Fruit fly (Drosophila melanogaster) whole organism, wandering third instar larva: ENCODE measurements around the gene Cdc42.

ENCODE experiments used
- Abd-B ChIP-seq: fragments of >200 bp; optimal IDR thresholded peaks from 2 replicates; lab custom pipeline; 2017; ENCODE audit warnings: missing biosample characterization, missing genetic modification characterization
- CG32264 ChIP-seq: fragments of 200-800 bp; sonication (Bioruptor generic); optimal IDR thresholded peaks from 2 replicates; lab custom pipeline; 2016; ENCODE audit warnings: missing biosample characterization, missing genetic modification characterization
- CG9705 ChIP-seq: fragments of 200-800 bp; sonication (Bioruptor generic); optimal IDR thresholded peaks from 2 replicates; lab custom pipeline; 2018; ENCODE audit warnings: missing biosample characterization, mild to moderate bottlenecking, missing genetic modification characterization
- CrebA ChIP-seq: fragments of 200-800 bp; sonication (Bioruptor generic); optimal IDR thresholded peaks from 2 replicates; lab custom pipeline; 2016; ENCODE audit warnings: missing biosample characterization, mild to moderate bottlenecking, missing genetic modification characterization, borderline replicate concordance
- Dfd ChIP-seq: fragments of >200 bp; optimal IDR thresholded peaks from 2 replicates; lab custom pipeline; 2017; ENCODE audit warnings: missing biosample characterization, missing genetic modification characterization
- Dif ChIP-seq: fragments of 200-275, 200-300 bp; sonication (Bioruptor generic); optimal IDR thresholded peaks from 2 replicates; lab custom pipeline; 2018; ENCODE audit warnings: missing biosample characterization, missing genetic modification characterization; ENCODE audit not compliant: partially characterized antibody
- GATAd ChIP-seq: sonication (Bioruptor generic); optimal IDR thresholded peaks from 2 replicates; lab custom pipeline; 2016; ENCODE audit warnings: missing biosample characterization, missing genetic modification characterization
- HLH106 ChIP-seq: fragments of 200-800 bp; optimal IDR thresholded peaks from 3 replicates; lab custom pipeline; 2019; ENCODE audit warnings: missing biosample characterization, mild to moderate bottlenecking, missing genetic modification characterization, moderate library complexity
- Hnf4 ChIP-seq: fragments of 200-800 bp; sonication (Bioruptor generic); optimal IDR thresholded peaks from 2 replicates; lab custom pipeline; 2016; ENCODE audit warnings: missing biosample characterization, mild to moderate bottlenecking, missing genetic modification characterization
- Hr78 ChIP-seq: fragments of >200 bp; optimal IDR thresholded peaks from 2 replicates; lab custom pipeline; 2017; ENCODE audit warnings: missing biosample characterization, missing genetic modification characterization
- Hr83 ChIP-seq: fragments of 200-300 bp; sonication (Bioruptor generic); optimal IDR thresholded peaks from 2 replicates; lab custom pipeline; 2016; ENCODE audit warnings: missing biosample characterization, mild to moderate bottlenecking, missing genetic modification characterization, moderate library complexity; ENCODE audit not compliant: poor library complexity, severe bottlenecking
- Jra ChIP-seq: sonication (Bioruptor generic); optimal IDR thresholded peaks from 2 replicates; lab custom pipeline; 2016; ENCODE audit warnings: missing biosample characterization, missing genetic modification characterization
- Mio ChIP-seq: sonication (Bioruptor generic); optimal IDR thresholded peaks from 2 replicates; lab custom pipeline; 2016; ENCODE audit warnings: missing biosample characterization, missing genetic modification characterization
- Myc ChIP-seq: fragments of >200 bp; optimal IDR thresholded peaks from 2 replicates; lab custom pipeline; 2017
- N ChIP-seq: fragments of >200 bp; optimal IDR thresholded peaks from 2 replicates; lab custom pipeline; 2018; ENCODE audit warnings: missing biosample characterization, missing external identifiers, missing genetic modification characterization
- OdsH ChIP-seq: fragments of 200-800 bp; sonication (Bioruptor generic); optimal IDR thresholded peaks from 2 replicates; lab custom pipeline; 2016; ENCODE audit warnings: missing biosample characterization, mild to moderate bottlenecking, missing genetic modification characterization
- Rel ChIP-seq, 2 experiments: fragments of 200-800 bp; sonication (Bioruptor generic) in 1 of 2; optimal IDR thresholded peaks; 2 replicates in 1 of 2; 3 replicates in 1 of 2; lab custom pipeline; 2016 to 2019; ENCODE audit warnings: mild to moderate bottlenecking in 2 of 2, missing biosample characterization in 2 of 2, missing genetic modification characterization in 2 of 2, moderate library complexity in 1 of 2
- Sp1 ChIP-seq: fragments of 200-800 bp; sonication (Bioruptor generic); optimal IDR thresholded peaks from 3 replicates; lab custom pipeline; 2019; ENCODE audit warnings: missing biosample characterization, mild to moderate bottlenecking, missing genetic modification characterization, moderate library complexity
- Vsx2 ChIP-seq: fragments of 200-300, 225-300 bp; sonication (Bioruptor generic); optimal IDR thresholded peaks from 2 replicates; lab custom pipeline; 2018; ENCODE audit warnings: missing biosample characterization, missing genetic modification characterization; ENCODE audit not compliant: partially characterized antibody
- br ChIP-seq: fragments of 200-800 bp; sonication (Bioruptor generic); optimal IDR thresholded peaks from 2 replicates; lab custom pipeline; 2016; ENCODE audit warnings: missing biosample characterization, missing genetic modification characterization
- brk ChIP-seq: fragments of 200-800 bp; sonication (Bioruptor generic); optimal IDR thresholded peaks from 2 replicates; lab custom pipeline; 2016; ENCODE audit warnings: missing biosample characterization, mild to moderate bottlenecking, missing genetic modification characterization
- dl ChIP-seq, 2 experiments: fragments of 175-275, 200-275 bp in 1 of 2; fragments of 200-275 bp in 1 of 2; sonication (Bioruptor generic); optimal IDR thresholded peaks; lab custom pipeline; 2018; ENCODE audit warnings: mild to moderate bottlenecking in 2 of 2, missing biosample characterization in 2 of 2, missing genetic modification characterization in 2 of 2, moderate library complexity in 2 of 2; ENCODE audit not compliant: partially characterized antibody in 2 of 2, insufficient read depth in 1 of 2
- dmrt93B ChIP-seq: fragments of 200-800 bp; sonication (Bioruptor generic); optimal IDR thresholded peaks from 2 replicates; lab custom pipeline; 2018; ENCODE audit warnings: missing biosample characterization, mild to moderate bottlenecking, missing genetic modification characterization
- dsf ChIP-seq: sonication (Bioruptor generic); optimal IDR thresholded peaks from 2 replicates; lab custom pipeline; 2016; ENCODE audit warnings: missing biosample characterization, missing genetic modification characterization, borderline replicate concordance
- ey ChIP-seq: fragments of 200-800 bp; sonication (Bioruptor generic); optimal IDR thresholded peaks from 2 replicates; lab custom pipeline; 2016; ENCODE audit warnings: missing biosample characterization, missing genetic modification characterization
- foxo ChIP-seq, 2 experiments: fragments of 200-800 bp; sonication (Bioruptor generic); optimal IDR thresholded peaks; 2 replicates in 1 of 2; 3 replicates in 1 of 2; lab custom pipeline; 2016 to 2017; ENCODE audit warnings: missing biosample characterization in 2 of 2, missing genetic modification characterization in 2 of 2
- fru ChIP-seq: fragments of 200-800 bp; sonication (Bioruptor generic); optimal IDR thresholded peaks from 3 replicates; lab custom pipeline; 2016; ENCODE audit warnings: missing biosample characterization, mild to moderate bottlenecking, missing genetic modification characterization
- h ChIP-seq: fragments of 200-800 bp; sonication (Bioruptor generic); optimal IDR thresholded peaks from 3 replicates; lab custom pipeline; 2016; ENCODE audit warnings: missing biosample characterization, mild to moderate bottlenecking, missing genetic modification characterization
- jim ChIP-seq: fragments of 175-275, 200-325 bp; sonication (Bioruptor generic); optimal IDR thresholded peaks from 2 replicates; lab custom pipeline; 2016; ENCODE audit warnings: missing biosample characterization, mild to moderate bottlenecking, missing genetic modification characterization
- lola ChIP-seq: fragments of >200 bp; optimal IDR thresholded peaks from 2 replicates; lab custom pipeline; 2017; ENCODE audit warnings: missing biosample characterization, missing genetic modification characterization
- pan ChIP-seq: fragments of >200 bp; optimal IDR thresholded peaks from 2 replicates; lab custom pipeline; 2017
- psq ChIP-seq: fragments of 200-800 bp; sonication (Bioruptor generic); optimal IDR thresholded peaks from 3 replicates; lab custom pipeline; 2017; ENCODE audit warnings: missing biosample characterization, mild to moderate bottlenecking, missing genetic modification characterization, moderate library complexity
- rgr ChIP-seq: fragments of 200-800 bp; sonication (Bioruptor generic); optimal IDR thresholded peaks from 3 replicates; lab custom pipeline; 2016; ENCODE audit warnings: missing biosample characterization, mild to moderate bottlenecking, missing genetic modification characterization
- sage ChIP-seq: fragments of 200-800 bp; sonication (Bioruptor generic); optimal IDR thresholded peaks from 2 replicates; lab custom pipeline; 2016; ENCODE audit warnings: missing biosample characterization, mild to moderate bottlenecking, missing genetic modification characterization
- sv ChIP-seq: fragments of 200-800 bp; sonication (Bioruptor generic); optimal IDR thresholded peaks from 3 replicates; lab custom pipeline; 2016; ENCODE audit warnings: missing biosample characterization, missing genetic modification characterization
- tai ChIP-seq: sonication (Bioruptor generic); optimal IDR thresholded peaks from 2 replicates; lab custom pipeline; 2016; ENCODE audit warnings: missing biosample characterization, missing genetic modification characterization
- usp ChIP-seq: fragments of >200 bp; optimal IDR thresholded peaks from 2 replicates; lab custom pipeline; 2017; ENCODE audit warnings: missing biosample characterization, missing genetic modification characterization
- woc ChIP-seq: sonication (Bioruptor generic); optimal IDR thresholded peaks from 2 replicates; lab custom pipeline; 2016; ENCODE audit warnings: missing biosample characterization, mild to moderate bottlenecking, missing genetic modification characterization

Gene Cdc42

DNA sequence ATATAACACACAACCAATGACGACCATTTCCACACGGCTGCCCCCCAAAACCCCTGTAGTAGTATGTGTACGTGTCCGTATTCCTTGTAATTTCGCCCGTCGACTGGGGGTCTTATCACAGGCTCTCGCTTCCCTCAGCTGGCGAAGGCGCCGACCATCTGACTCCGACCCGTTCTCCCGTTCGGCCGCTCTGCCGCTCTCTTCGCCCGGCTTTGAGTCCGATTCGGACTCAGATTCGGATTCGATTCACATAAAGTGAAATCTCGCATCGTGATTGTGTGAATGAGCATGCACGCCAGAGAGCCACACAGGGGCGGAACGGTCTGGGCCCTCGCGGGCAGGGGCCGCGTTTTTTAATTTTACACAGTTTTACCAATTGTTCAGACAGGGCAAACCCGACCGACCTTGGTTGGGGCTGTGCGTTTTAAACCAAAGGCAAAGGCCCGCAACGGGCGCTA lies 31.2 kb upstream of the Cdc42 start:
- no peak for TF ChIP-seq CrebA (GFP tag; lab: Kevin White, UChicago)
- TF ChIP-seq CG32264, result no peak
- TF ChIP-seq jim (GFP tag; lab: Kevin White, UChicago), result no peak
- TF ChIP-seq Sp1 (GFP tag; lab: Kevin White, UChicago), result peak; percentile 49
- peak; percentile 25 for TF ChIP-seq ey (GFP tag; lab: Kevin White, UChicago)
- TF ChIP-seq pan (lab: Kevin White, UChicago), result no peak
- no peak for TF ChIP-seq Hr83
- TF ChIP-seq Dfd, result no peak
- no peak for TF ChIP-seq Hr78 (GFP tag; lab: Kevin White, UChicago)
- no peak for TF ChIP-seq usp
- TF ChIP-seq Myc (lab: Kevin White, UChicago), result no peak
- no peak for TF ChIP-seq dl (GFP tag; optimal IDR thresholded peaks at IDR 0.05; lab: Kevin White, UChicago; ENCODE audit: insufficient read depth in 1 of 2, partially characterized antibody in 2 of 2)
- peak; percentile 34 for TF ChIP-seq rgr (GFP tag; lab: Kevin White, UChicago)
- peak; percentile 48 for TF ChIP-seq HLH106 (tag; lab: Kevin White, UChicago)
- no peak for TF ChIP-seq sage (GFP tag; lab: Kevin White, UChicago)
- TF ChIP-seq Vsx2 (GFP tag; lab: Kevin White, UChicago), result no peak
- TF ChIP-seq tai (GFP tag; lab: Kevin White, UChicago), result no peak
- TF ChIP-seq brk (GFP tag; lab: Kevin White, UChicago), result no peak
- no peak for TF ChIP-seq GATAd
- peak; percentile 20 for TF ChIP-seq dmrt93B (GFP tag; lab: Kevin White, UChicago)
- TF ChIP-seq Dif (GFP tag; lab: Kevin White, UChicago), result peak; percentile 48
- TF ChIP-seq psq, result no peak
- TF ChIP-seq fru (GFP tag; lab: Kevin White, UChicago), result peak; percentile 37
- peak in 1 of 2 experiments; percentile 43 for TF ChIP-seq foxo (GFP tag; optimal IDR thresholded peaks at IDR 0.05; lab: Kevin White, UChicago)
- TF ChIP-seq Abd-B (GFP tag; lab: Kevin White, UChicago), result no peak
- no peak for TF ChIP-seq Jra
- peak; percentile 23 for TF ChIP-seq br (GFP tag; lab: Kevin White, UChicago)
- TF ChIP-seq Hnf4 (GFP tag; lab: Kevin White, UChicago), result no peak
- TF ChIP-seq sv (GFP tag; lab: Kevin White, UChicago), result no peak
- TF ChIP-seq dsf (GFP tag; lab: Kevin White, UChicago), result no peak
- TF ChIP-seq h (GFP tag; lab: Kevin White, UChicago), result peak; percentile 32
- no peak for TF ChIP-seq N
- no peak for TF ChIP-seq OdsH (GFP tag; lab: Kevin White, UChicago)
- no peak for TF ChIP-seq Mio (GFP tag; lab: Kevin White, UChicago)
- peak; percentile 53 for TF ChIP-seq woc (GFP tag; lab: Kevin White, UChicago)
- peak; percentile 11 for TF ChIP-seq CG9705 (GFP tag; lab: Kevin White, UChicago)
- no peak for TF ChIP-seq lola (GFP tag; lab: Kevin White, UChicago)
- TF ChIP-seq Rel (GFP tag; optimal IDR thresholded peaks at IDR 0.05; lab: Kevin White, UChicago), result no peak
- TF ChIP-seq Rel (tag; optimal IDR thresholded peaks at IDR 0.05; lab: Kevin White, UChicago), result peak; percentile 30

- TF ChIP-seq pan (lab: Kevin White, UChicago) (no peak), h (GFP tag; lab: Kevin White, UChicago) (peak; percentile 75), tai (GFP tag; lab: Kevin White, UChicago) (no peak), Vsx2 (GFP tag; lab: Kevin White, UChicago) (no peak), jim (GFP tag; lab: Kevin White, UChicago) (no peak), GATAd (no peak), dsf (GFP tag; lab: Kevin White, UChicago) (no peak), ey (GFP tag; lab: Kevin White, UChicago) (peak; percentile 72), OdsH (GFP tag; lab: Kevin White, UChicago) (peak; percentile 30), dmrt93B (GFP tag; lab: Kevin White, UChicago) (peak; percentile 58), CrebA (GFP tag; lab: Kevin White, UChicago) (no peak), CG32264 (no peak), Hnf4 (GFP tag; lab: Kevin White, UChicago) (peak; percentile 78), foxo (GFP tag; optimal IDR thresholded peaks at IDR 0.05; lab: Kevin White, UChicago) (peak in 1 of 2 experiments; percentile 71), HLH106 (tag; lab: Kevin White, UChicago) (peak; percentile 71), Rel (GFP tag; optimal IDR thresholded peaks at IDR 0.05; lab: Kevin White, UChicago) (no peak), Rel (tag; optimal IDR thresholded peaks at IDR 0.05; lab: Kevin White, UChicago) (peak; percentile 42), sage (GFP tag; lab: Kevin White, UChicago) (no peak), usp (no peak), lola (GFP tag; lab: Kevin White, UChicago) (no peak), Dif (GFP tag; lab: Kevin White, UChicago) (no peak), Mio (GFP tag; lab: Kevin White, UChicago) (peak; percentile 33), br (GFP tag; lab: Kevin White, UChicago) (peak; percentile 46), Sp1 (GFP tag; lab: Kevin White, UChicago) (peak; percentile 51), CG9705 (GFP tag; lab: Kevin White, UChicago) (peak; percentile 48), rgr (GFP tag; lab: Kevin White, UChicago) (peak; percentile 72), Dfd (no peak), Myc (lab: Kevin White, UChicago) (no peak), Hr78 (GFP tag; lab: Kevin White, UChicago) (no peak), fru (GFP tag; lab: Kevin White, UChicago) (peak; percentile 67), sv (GFP tag; lab: Kevin White, UChicago) (peak; percentile 3), psq (peak; percentile 47), Hr83 (peak; percentile 75), brk (GFP tag; lab: Kevin White, UChicago) (no peak), Abd-B (GFP tag; lab: Kevin White, UChicago) (no peak), N (no peak), dl (GFP tag; optimal IDR thresholded peaks at IDR 0.05; lab: Kevin White, UChicago; ENCODE audit: insufficient read depth in 1 of 2, partially characterized antibody in 2 of 2) (no peak), woc (GFP tag; lab: Kevin White, UChicago) (peak; percentile 67), Jra (no peak)
These were observed 29.9 kb upstream of the Cdc42 start, which contains the start of gene Zw for dm6 chrX:19666991-19667409. TSS of gene Zw (plus strand) at chrX:19667252.
